Worm (Caenorhabditis elegans) whole organism, L3 larva: ENCODE measurements around the gene C01G10.5.

Experiments
- ZK546.5 ChIP-seq: sonication (generic microtip); optimal IDR thresholded peaks from 2 replicates; lab custom pipeline; 2017; ENCODE audit warnings: missing biosample characterization, missing genetic modification characterization
- fkh-10 ChIP-seq: sonication (generic microtip); optimal IDR thresholded peaks from 2 replicates; lab custom pipeline; 2017; ENCODE audit warnings: missing biosample characterization, missing genetic modification reagents, missing genetic modification characterization
- lin-15B ChIP-seq: fragments of 150-350 bp; optimal IDR thresholded peaks from 2 replicates; lab custom pipeline; 2014; ENCODE audit warnings: missing biosample characterization, missing genetic modification characterization
- nhr-12 ChIP-seq: fragments of 150-350 bp; optimal IDR thresholded peaks from 2 replicates; lab custom pipeline; 2014; ENCODE audit warnings: missing biosample characterization, missing genetic modification characterization
- nhr-43 ChIP-seq: sonication (generic microtip); optimal IDR thresholded peaks from 2 replicates; lab custom pipeline; 2016; ENCODE audit warnings: mild to moderate bottlenecking, missing genetic modification characterization, missing compliant biosample characterization; ENCODE audit not compliant: poor library complexity, severe bottlenecking
- nhr-77 ChIP-seq: fragments of 150-350 bp; optimal IDR thresholded peaks from 2 replicates; lab custom pipeline; 2014; ENCODE audit warnings: missing biosample characterization, missing genetic modification characterization
- pha-4 ChIP-seq: fragments of 150-350 bp; optimal IDR thresholded peaks from 2 replicates; lab custom pipeline; 2014; ENCODE audit warnings: missing biosample characterization, missing genetic modification reagents, missing genetic modification characterization
- snpc-4 ChIP-seq: fragments of 150-350 bp; optimal IDR thresholded peaks from 2 replicates; lab custom pipeline; 2014; ENCODE audit warnings: missing biosample characterization, missing genetic modification characterization
- unc-62 ChIP-seq: fragments of 150-350 bp; sonication (generic microtip); optimal IDR thresholded peaks from 4 replicates; lab custom pipeline; 2014; ENCODE audit warnings: missing biosample characterization, missing genetic modification reagents, missing genetic modification characterization
- ztf-4 ChIP-seq: fragments of 150-350 bp; optimal IDR thresholded peaks from 2 replicates; lab custom pipeline; 2014; ENCODE audit warnings: missing biosample characterization, missing genetic modification characterization

- TF ChIP-seq nhr-77 (tag; lab: Kevin White, UChicago) = no peak
- no peak for TF ChIP-seq unc-62 (GFP tag; lab: Kevin White, UChicago)
- no peak for TF ChIP-seq ztf-4 (tag; lab: Kevin White, UChicago)
- TF ChIP-seq snpc-4 (tag; lab: Kevin White, UChicago) = no peak
- TF ChIP-seq nhr-12 = no peak
- TF ChIP-seq pha-4 (tag; lab: Kevin White, UChicago) = no peak
- no peak for TF ChIP-seq nhr-43
- no peak for TF ChIP-seq ZK546.5 (tag; lab: Kevin White, UChicago)
- TF ChIP-seq lin-15B (tag; lab: Kevin White, UChicago) = no peak
- no peak for TF ChIP-seq fkh-10
These were observed 22.3 kb upstream of the C01G10.5 start, which contains the start of gene T01G5.7 for ce11 chrV:15111660-15112059.
